Worm (Caenorhabditis elegans) whole organism, L2 larva: Measurements from ENCODE around the gene T05C3.2.

Source experiments
- F13H6.1 ChIP-seq: sonication (generic microtip); optimal IDR thresholded peaks from 2 replicates; lab custom pipeline; 2016; ENCODE audit warnings: missing genetic modification characterization, missing compliant biosample characterization
- Y55F3AM.14 ChIP-seq: fragments of 200-800 bp; sonication (Bioruptor generic); optimal IDR thresholded peaks from 2 replicates; lab custom pipeline; 2018; ENCODE audit warnings: mild to moderate bottlenecking, missing genetic modification characterization, missing compliant biosample characterization
- aly-2 ChIP-seq: fragments of 150-350 bp; optimal IDR thresholded peaks from 2 replicates; lab custom pipeline; 2014; ENCODE audit warnings: missing biosample characterization, missing genetic modification characterization
- ama-1 ChIP-seq: fragments of 150-350 bp; optimal IDR thresholded peaks from 2 replicates; lab custom pipeline; 2018; ENCODE audit warnings: inconsistent platforms
- blmp-1 ChIP-seq: sonication (generic microtip); optimal IDR thresholded peaks from 2 replicates; lab custom pipeline; 2017; ENCODE audit warnings: missing genetic modification characterization, mild to moderate bottlenecking, missing compliant biosample characterization, antibody characterized with exemption, moderate library complexity; ENCODE audit not compliant: insufficient read depth
- ceh-16 ChIP-seq: fragments of 150-350 bp; optimal IDR thresholded peaks from 2 replicates; lab custom pipeline; 2014; ENCODE audit warnings: missing biosample characterization, missing genetic modification characterization
- ceh-82 ChIP-seq: fragments of 150-350 bp; optimal IDR thresholded peaks from 2 replicates; lab custom pipeline; 2014; ENCODE audit warnings: missing biosample characterization, missing genetic modification characterization
- crh-2 ChIP-seq: sonication (generic microtip); optimal IDR thresholded peaks from 2 replicates; lab custom pipeline; 2017; ENCODE audit warnings: missing biosample characterization, missing genetic modification characterization
- dmd-4 ChIP-seq: sonication (generic microtip); optimal IDR thresholded peaks from 2 replicates; lab custom pipeline; 2017; ENCODE audit warnings: missing biosample characterization, missing genetic modification characterization
- egl-27 ChIP-seq: sonication (generic microtip); optimal IDR thresholded peaks from 3 replicates; lab custom pipeline; 2017; ENCODE audit warnings: missing biosample characterization, missing genetic modification reagents, missing genetic modification characterization
- fos-1 ChIP-seq: fragments of 150-350 bp; optimal IDR thresholded peaks from 2 replicates; lab custom pipeline; 2014; ENCODE audit warnings: missing biosample characterization, missing genetic modification characterization
- gmeb-1 ChIP-seq: fragments of 150-350 bp; optimal IDR thresholded peaks from 2 replicates; lab custom pipeline; 2014; ENCODE audit warnings: missing biosample characterization, missing genetic modification characterization
- lin-13 ChIP-seq: fragments of 150-350 bp; optimal IDR thresholded peaks from 2 replicates; lab custom pipeline; 2014; ENCODE audit warnings: missing biosample characterization, missing genetic modification reagents, missing genetic modification characterization
- lsy-2 ChIP-seq, 2 experiments: fragments of 150-350 bp in 1 of 2; sonication (generic microtip) in 1 of 2; optimal IDR thresholded peaks; 2 replicates each; lab custom pipeline; 2014 to 2017; ENCODE audit warnings: missing biosample characterization in 2 of 2, missing genetic modification characterization in 2 of 2
- nhr-10 ChIP-seq: sonication (generic microtip); optimal IDR thresholded peaks from 2 replicates; lab custom pipeline; 2017; ENCODE audit warnings: missing biosample characterization, missing genetic modification characterization
- nhr-12 ChIP-seq: fragments of 150-350 bp; optimal IDR thresholded peaks from 2 replicates; lab custom pipeline; 2014; ENCODE audit warnings: missing biosample characterization, missing genetic modification characterization
- nhr-129 ChIP-seq: fragments of 150-350 bp; optimal IDR thresholded peaks from 2 replicates; lab custom pipeline; 2014; ENCODE audit warnings: missing biosample characterization, missing genetic modification characterization
- nhr-21 ChIP-seq: fragments of 150-350 bp; optimal IDR thresholded peaks from 2 replicates; lab custom pipeline; 2014; ENCODE audit warnings: missing biosample characterization, missing genetic modification characterization
- nhr-23 ChIP-seq: fragments of 150-350 bp; optimal IDR thresholded peaks from 2 replicates; lab custom pipeline; 2014; ENCODE audit warnings: missing biosample characterization, missing genetic modification reagents, missing genetic modification characterization
- nhr-237 ChIP-seq: fragments of 150-350 bp; optimal IDR thresholded peaks from 2 replicates; lab custom pipeline; 2014; ENCODE audit warnings: missing biosample characterization, missing genetic modification characterization
- nhr-25 ChIP-seq: fragments of 150-350 bp; sonication (generic microtip); optimal IDR thresholded peaks from 3 replicates; lab custom pipeline; 2014; ENCODE audit warnings: missing biosample characterization, missing genetic modification characterization
- nhr-6 ChIP-seq: fragments of 150-350 bp; optimal IDR thresholded peaks from 2 replicates; lab custom pipeline; 2014; ENCODE audit warnings: missing biosample characterization, missing genetic modification characterization
- peb-1 ChIP-seq: fragments of 150-350 bp; optimal IDR thresholded peaks from 2 replicates; lab custom pipeline; 2014; ENCODE audit warnings: missing biosample characterization, missing genetic modification characterization
- sem-4 ChIP-seq: fragments of 150-350 bp; optimal IDR thresholded peaks from 2 replicates; lab custom pipeline; 2014; ENCODE audit warnings: missing biosample characterization, missing genetic modification reagents, missing genetic modification characterization
- sma-9 ChIP-seq, 2 experiments: fragments of 150-350 bp in 1 of 2; sonication (generic microtip) in 1 of 2; optimal IDR thresholded peaks; 2 replicates each; lab custom pipeline; 2014 to 2016; ENCODE audit warnings: missing genetic modification characterization in 2 of 2, mild to moderate bottlenecking in 1 of 2, missing biosample characterization in 1 of 2, missing compliant biosample characterization in 1 of 2, missing genetic modification reagents in 1 of 2, moderate library complexity in 1 of 2
- snpc-4 ChIP-seq: fragments of 150-350 bp; optimal IDR thresholded peaks from 2 replicates; lab custom pipeline; 2014; ENCODE audit warnings: missing biosample characterization, missing genetic modification characterization
- unc-62 ChIP-seq: fragments of 150-350 bp; optimal IDR thresholded peaks from 2 replicates; lab custom pipeline; 2014; ENCODE audit warnings: missing biosample characterization, missing genetic modification reagents, missing genetic modification characterization
- ztf-11 ChIP-seq: sonication (generic microtip); optimal IDR thresholded peaks from 2 replicates; lab custom pipeline; 2017; ENCODE audit warnings: missing biosample characterization, missing genetic modification characterization

T05C3.2 gene

DNA sequence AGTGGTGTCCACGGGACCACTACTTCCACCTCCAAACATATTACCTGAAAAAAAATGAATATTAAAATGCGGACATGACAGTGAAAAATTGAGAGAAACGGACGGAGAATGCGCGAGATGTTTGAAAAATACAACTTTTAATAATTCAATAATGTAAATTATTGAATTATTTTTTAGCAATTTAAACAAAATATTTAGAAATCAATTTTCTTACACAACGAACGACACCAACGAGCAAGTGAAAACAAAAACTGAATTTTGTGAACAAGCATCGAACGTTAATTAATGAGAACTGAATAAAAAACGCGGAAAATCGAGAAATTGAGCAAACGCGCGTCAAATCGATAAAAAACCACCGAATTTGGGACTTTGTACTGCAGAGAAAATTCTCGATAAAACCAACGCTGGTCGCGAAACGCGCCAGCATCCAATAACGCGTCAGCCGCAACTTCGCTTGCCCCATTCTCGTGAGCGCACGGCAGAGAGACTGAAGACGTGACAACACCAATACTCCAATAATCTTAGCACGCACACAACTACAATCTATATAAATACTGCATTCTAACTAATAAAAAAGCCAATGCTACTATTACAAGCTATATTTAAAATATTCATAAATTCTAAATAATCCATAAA, 11.4 kb downstream of the T05C3.2 start, which contains the start of the genes dnj-19 and nhr-47 (continued):
- TF ChIP-seq nhr-23 (tag; lab: Kevin White, UChicago) (no peak), ceh-16 (peak; percentile 61), sem-4 (peak; percentile 84), ceh-82 (tag; lab: Kevin White, UChicago) (peak; percentile 50), nhr-10 (tag; lab: Kevin White, UChicago) (peak; percentile 42), blmp-1 (peak; percentile 26), ama-1 (lab: Kevin White, UChicago) (peak; percentile 7), nhr-6 (tag; lab: Kevin White, UChicago) (peak; percentile 56), lsy-2 (tag; optimal IDR thresholded peaks at IDR 0.05; lab: Kevin White, UChicago) (peak; percentile 89 to 93), egl-27 (tag; lab: Kevin White, UChicago) (peak; percentile 73), unc-62 (GFP tag; lab: Kevin White, UChicago) (peak; percentile 22), lin-13 (peak; percentile 83), Y55F3AM.14 (GFP tag; lab: Kevin White, UChicago) (peak; percentile 99), nhr-25 (tag; lab: Kevin White, UChicago) (peak; percentile 85)
- TF ChIP-seq, all 48 proteins: peak for 32

DNA sequence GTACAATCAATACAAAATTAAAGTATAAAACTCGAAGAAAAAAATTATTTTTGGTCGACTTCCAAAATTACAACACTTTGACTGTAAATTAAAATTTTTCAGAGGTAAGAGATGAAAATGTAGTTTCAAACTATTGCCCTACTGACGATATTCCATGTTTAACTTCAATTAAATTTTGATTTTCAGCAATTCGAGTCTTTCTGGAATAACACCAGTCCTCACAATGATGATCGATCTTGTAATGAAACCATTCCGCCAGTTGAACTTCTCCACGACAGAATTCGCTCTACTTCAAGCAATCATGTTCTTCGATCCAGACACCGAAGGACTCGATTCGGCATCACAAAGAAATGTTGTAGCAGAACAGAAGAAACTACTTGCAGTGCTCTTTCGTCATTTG, 15.6 kb downstream of the T05C3.2 start:
- TF ChIP-seq nhr-129 (tag; lab: Kevin White, UChicago) (no peak), aly-2 (tag; lab: Kevin White, UChicago) (no peak), ztf-11 (no peak), Y55F3AM.14 (GFP tag; lab: Kevin White, UChicago) (no peak), gmeb-1 (tag; lab: Kevin White, UChicago) (no peak), egl-27 (tag; lab: Kevin White, UChicago) (no peak), nhr-23 (tag; lab: Kevin White, UChicago) (no peak), peb-1 (tag; lab: Kevin White, UChicago) (no peak), nhr-6 (tag; lab: Kevin White, UChicago) (no peak), nhr-237 (tag; lab: Kevin White, UChicago) (no peak), nhr-25 (tag; lab: Kevin White, UChicago) (no peak), F13H6.1 (no peak), nhr-12 (tag; lab: Kevin White, UChicago) (no peak), ceh-16 (no peak), nhr-21 (no peak), lsy-2 (tag; optimal IDR thresholded peaks at IDR 0.05; lab: Kevin White, UChicago) (no peak), sma-9 (GFP tag; optimal IDR thresholded peaks at IDR 0.05; lab: Kevin White, UChicago) (no peak), sma-9 (tag; optimal IDR thresholded peaks at IDR 0.05; lab: Kevin White, UChicago) (no peak), dmd-4 (tag; lab: Kevin White, UChicago) (no peak), unc-62 (GFP tag; lab: Kevin White, UChicago) (no peak)

DNA sequence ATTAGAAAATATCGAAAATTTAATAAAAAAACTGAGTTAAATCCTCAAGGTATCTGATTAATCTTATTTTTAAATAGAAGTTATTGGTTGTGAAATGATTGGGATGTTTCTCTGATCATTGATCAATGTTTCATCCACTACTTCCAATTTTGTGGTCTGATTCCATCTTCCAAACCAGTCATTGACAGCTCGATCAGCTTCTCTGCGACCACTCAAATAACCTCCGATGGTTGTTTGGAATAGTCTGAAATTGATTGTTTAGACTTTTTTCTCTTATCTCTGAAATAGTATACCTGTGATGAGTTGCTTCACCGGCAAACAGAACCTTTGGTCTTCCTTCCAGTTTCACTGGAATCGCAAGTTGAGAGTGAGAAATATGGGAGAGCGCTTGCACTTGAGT, 16.4 kb downstream of the T05C3.2 start:
- TF ChIP-seq nhr-25 (tag; lab: Kevin White, UChicago), result no peak
- peak; percentile 16 for TF ChIP-seq fos-1

DNA sequence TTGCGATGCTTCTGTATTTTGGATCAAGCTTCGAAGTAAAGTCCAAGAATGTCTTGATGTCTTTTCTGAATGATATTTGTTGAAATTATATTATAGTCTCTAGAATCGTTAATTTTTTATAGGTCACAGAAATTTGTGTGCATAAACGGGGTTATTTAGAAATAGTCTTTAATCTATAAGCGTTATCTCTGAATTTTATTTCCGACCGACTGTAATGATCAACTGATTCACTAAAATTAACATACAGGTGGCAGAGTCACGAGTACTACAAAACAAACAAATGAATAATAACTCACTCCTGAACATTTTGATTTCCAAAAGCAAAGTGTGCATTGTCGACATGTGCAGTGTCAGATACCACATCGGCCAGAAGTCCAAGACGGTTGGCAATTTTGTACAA, 18.2 kb downstream of the T05C3.2 start:
- peak; percentile 8 for TF ChIP-seq crh-2
- peak; percentile 10 for TF ChIP-seq fos-1
- TF ChIP-seq nhr-12 (tag; lab: Kevin White, UChicago), result no peak

DNA sequence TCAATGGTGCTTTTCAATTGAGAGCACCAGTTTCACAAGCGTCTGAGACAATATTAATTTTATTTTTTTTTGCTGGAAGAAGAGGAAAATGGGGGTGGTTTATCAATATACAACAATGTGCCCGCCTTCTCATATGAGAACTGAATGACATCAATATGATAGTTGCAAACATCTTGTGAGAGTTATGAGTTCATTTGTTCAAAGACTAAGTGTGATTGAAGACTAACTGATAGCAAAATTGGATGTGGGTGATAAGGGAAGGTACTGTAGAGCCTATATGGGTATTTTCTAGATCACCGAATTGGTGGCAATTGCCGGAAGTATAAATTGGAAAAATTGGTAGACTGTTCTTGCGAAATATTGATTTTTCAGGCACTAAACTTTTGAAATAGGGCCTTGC, 19.0 kb downstream of the T05C3.2 start:
- TF ChIP-seq fos-1, result peak; percentile 67
- TF ChIP-seq peb-1 (tag; lab: Kevin White, UChicago), result no peak
- TF ChIP-seq snpc-4 (tag; lab: Kevin White, UChicago), result no peak
- TF ChIP-seq sma-9 (GFP tag; optimal IDR thresholded peaks at IDR 0.05; lab: Kevin White, UChicago), result peak; percentile 67
- TF ChIP-seq sma-9 (tag; optimal IDR thresholded peaks at IDR 0.05; lab: Kevin White, UChicago), result no peak
- peak; percentile 3 for TF ChIP-seq crh-2
- TF ChIP-seq gmeb-1 (tag; lab: Kevin White, UChicago), result no peak

DNA sequence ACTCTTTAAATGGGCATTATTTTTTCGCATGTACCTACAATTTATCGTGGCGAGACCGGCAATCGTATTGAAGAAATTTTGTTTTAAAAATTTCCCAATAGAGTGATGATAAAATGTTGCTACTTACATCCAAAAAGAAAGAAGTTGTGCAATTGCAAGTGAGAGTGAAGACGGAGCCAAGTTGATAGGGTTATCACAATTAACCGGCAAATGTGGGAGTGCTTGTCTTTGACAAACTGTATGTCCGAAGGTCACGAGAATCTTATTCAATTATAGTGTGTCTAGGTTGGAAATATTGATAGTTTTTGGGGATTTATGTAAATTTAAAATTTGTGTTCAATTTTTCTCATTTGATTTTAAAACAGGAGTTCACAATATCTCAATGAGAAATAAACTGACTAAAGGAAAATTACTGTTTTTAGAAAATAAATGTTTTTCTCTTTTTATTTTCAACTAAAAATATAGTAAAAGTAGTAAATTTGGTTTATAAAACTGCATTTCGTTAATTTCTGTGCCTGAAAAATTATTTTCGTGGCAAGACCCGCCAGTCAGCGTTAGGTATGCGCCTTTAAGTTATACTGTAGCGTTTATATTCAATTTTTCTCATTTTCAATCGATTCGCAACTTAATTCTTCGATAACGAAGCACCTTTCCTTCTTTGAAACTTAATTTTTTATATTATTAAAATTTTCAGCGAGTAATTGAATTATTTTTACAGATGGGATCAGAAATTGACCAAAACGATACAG, 20.3 kb downstream of the T05C3.2 start, which contains the start of the genes hpo-15 and mms-19:
TSS of gene hpo-15 (minus strand) at position 201 of the 749 bp plus-strand sequence.
TSS of gene mms-19 (plus strand) at position 719 of the 749 bp plus-strand sequence.
- peak; percentile 19 for TF ChIP-seq fos-1
- no peak for TF ChIP-seq nhr-12 (tag; lab: Kevin White, UChicago)
